Fruit fly (Drosophila melanogaster) whole organism, prepupa: ENCODE measurements around the gene CG34325.

Experiments
- Blimp-1 ChIP-seq: fragments of 200-800 bp; sonication (Bioruptor generic); optimal IDR thresholded peaks from 3 replicates; lab custom pipeline; 2017; ENCODE audit warnings: missing biosample characterization, missing genetic modification characterization, mild to moderate bottlenecking, moderate library complexity, missing genetic modification reagents
- CG10631 ChIP-seq: fragments of 200-800 bp; sonication (Bioruptor generic); optimal IDR thresholded peaks from 2 replicates; lab custom pipeline; 2016; ENCODE audit warnings: missing biosample characterization, missing genetic modification characterization
- CG10669 ChIP-seq: fragments of 200-800 bp; sonication (Bioruptor generic); optimal IDR thresholded peaks from 3 replicates; lab custom pipeline; 2018; ENCODE audit warnings: missing biosample characterization, mild to moderate bottlenecking, missing genetic modification characterization, moderate library complexity
- CG11294 ChIP-seq: fragments of 200-800 bp; sonication (Bioruptor generic); IDR thresholded peaks from 2 replicates; pipeline ENCODE4 v1.3.6; 2022; ENCODE audit warnings: missing biosample characterization, missing genetic modification characterization
- CG11902 ChIP-seq: fragments of 200-800 bp; sonication (Bioruptor generic); optimal IDR thresholded peaks from 3 replicates; lab custom pipeline; 2016; ENCODE audit warnings: missing biosample characterization, missing genetic modification characterization
- CG1621 ChIP-seq: fragments of 200-800 bp; sonication (Bioruptor generic); optimal IDR thresholded peaks from 3 replicates; lab custom pipeline; 2018; ENCODE audit warnings: missing biosample characterization, mild to moderate bottlenecking, missing genetic modification characterization
- CG3032 ChIP-seq: fragments of 200-800 bp; optimal IDR thresholded peaks from 2 replicates; lab custom pipeline; 2019; ENCODE audit warnings: missing biosample characterization, mild to moderate bottlenecking, missing genetic modification characterization, moderate library complexity
- CG31627 ChIP-seq: fragments of 200-800 bp; sonication (Bioruptor generic); optimal IDR thresholded peaks from 3 replicates; lab custom pipeline; 2016; ENCODE audit warnings: missing biosample characterization, missing genetic modification characterization
- CG32006 ChIP-seq: fragments of 200-800 bp; sonication (Bioruptor generic); optimal IDR thresholded peaks from 3 replicates; lab custom pipeline; 2017; ENCODE audit warnings: missing biosample characterization, mild to moderate bottlenecking, missing genetic modification characterization
- CG34406 ChIP-seq: fragments of 200-800 bp; sonication (Bioruptor generic); optimal IDR thresholded peaks from 3 replicates; lab custom pipeline; 2016; ENCODE audit warnings: missing biosample characterization, missing genetic modification characterization
- CG3919 ChIP-seq: fragments of 200-800 bp; sonication (Bioruptor generic); optimal IDR thresholded peaks from 3 replicates; lab custom pipeline; 2016; ENCODE audit warnings: missing biosample characterization, missing genetic modification characterization
- CG4318 ChIP-seq: fragments of 200-800 bp; sonication (Bioruptor generic); optimal IDR thresholded peaks from 3 replicates; lab custom pipeline; 2017; ENCODE audit warnings: missing biosample characterization, mild to moderate bottlenecking, missing genetic modification characterization
- CG6163 ChIP-seq: fragments of 200-800 bp; sonication (Bioruptor generic); IDR thresholded peaks from 3 replicates; pipeline ENCODE4 v1.3.6; 2022; ENCODE audit warnings: missing biosample characterization, missing genetic modification characterization
- CG6808 ChIP-seq: fragments of 200-800 bp; sonication (Bioruptor generic); optimal IDR thresholded peaks from 3 replicates; lab custom pipeline; 2017; ENCODE audit warnings: missing biosample characterization, missing genetic modification characterization, mild to moderate bottlenecking, moderate library complexity, missing genetic modification reagents
- CG6854 ChIP-seq: fragments of 200-800 bp; sonication (Bioruptor generic); optimal IDR thresholded peaks from 2 replicates; lab custom pipeline; 2017; ENCODE audit warnings: missing biosample characterization, mild to moderate bottlenecking, missing genetic modification characterization
- CG7368 ChIP-seq: fragments of 200-800 bp; sonication (Bioruptor generic); optimal IDR thresholded peaks from 3 replicates; lab custom pipeline; 2016; ENCODE audit warnings: missing biosample characterization, missing genetic modification characterization
- CG8119 ChIP-seq: fragments of 200-800 bp; sonication (Bioruptor generic); IDR thresholded peaks from 3 replicates; pipeline ENCODE4 v1.3.6; 2022; ENCODE audit warnings: missing biosample characterization, missing genetic modification characterization
- CG8319 ChIP-seq: fragments of 200-800 bp; sonication (Bioruptor generic); optimal IDR thresholded peaks from 3 replicates; lab custom pipeline; 2016; ENCODE audit warnings: missing biosample characterization, missing genetic modification characterization
- CG8632 ChIP-seq: fragments of 200-800 bp; sonication (Bioruptor generic); optimal IDR thresholded peaks from 3 replicates; lab custom pipeline; 2016; ENCODE audit warnings: missing biosample characterization, missing genetic modification characterization
- CG9139 ChIP-seq: fragments of 200-800 bp; sonication (Bioruptor generic); optimal IDR thresholded peaks from 3 replicates; lab custom pipeline; 2017; ENCODE audit warnings: missing biosample characterization, mild to moderate bottlenecking, missing genetic modification characterization
- Eip93F ChIP-seq: fragments of 200-800 bp; sonication (Bioruptor generic); optimal IDR thresholded peaks from 2 replicates; lab custom pipeline; 2016; ENCODE audit warnings: missing biosample characterization, mild to moderate bottlenecking, missing genetic modification characterization
- Ets21C ChIP-seq: fragments of 200-800 bp; sonication (Bioruptor generic); optimal IDR thresholded peaks from 3 replicates; lab custom pipeline; 2016; ENCODE audit warnings: missing biosample characterization, missing genetic modification characterization
- Ets96B ChIP-seq: fragments of 200-800 bp; optimal IDR thresholded peaks from 2 replicates; lab custom pipeline; 2019; ENCODE audit warnings: missing biosample characterization, mild to moderate bottlenecking, missing genetic modification characterization, moderate library complexity
- Gug ChIP-seq: fragments of 200-800 bp; sonication (Bioruptor generic); IDR thresholded peaks from 2 replicates; pipeline ENCODE4 v1.3.6; 2022; ENCODE audit warnings: missing biosample characterization, missing genetic modification characterization
- Hr38 ChIP-seq: sonication (Bioruptor generic); optimal IDR thresholded peaks from 2 replicates; lab custom pipeline; 2016; ENCODE audit warnings: missing biosample characterization, missing genetic modification characterization
- Hr4 ChIP-seq: fragments of 200-800 bp; sonication (Bioruptor generic); optimal IDR thresholded peaks from 3 replicates; lab custom pipeline; 2016; ENCODE audit warnings: missing biosample characterization, missing genetic modification characterization
- Met ChIP-seq: fragments of 200-800 bp; sonication (Bioruptor generic); optimal IDR thresholded peaks from 3 replicates; lab custom pipeline; 2016; ENCODE audit warnings: missing biosample characterization, missing genetic modification characterization
- OdsH ChIP-seq: fragments of 200-800 bp; sonication (Bioruptor generic); optimal IDR thresholded peaks from 3 replicates; lab custom pipeline; 2016; ENCODE audit warnings: missing biosample characterization, missing genetic modification characterization
- Sox102F ChIP-seq: fragments of 200-800 bp; sonication (Bioruptor generic); optimal IDR thresholded peaks from 2 replicates; lab custom pipeline; 2016; ENCODE audit warnings: missing biosample characterization, mild to moderate bottlenecking, missing genetic modification characterization
- Sox14 ChIP-seq: fragments of 200-800 bp; sonication (Bioruptor generic); optimal IDR thresholded peaks from 3 replicates; lab custom pipeline; 2016; ENCODE audit warnings: missing biosample characterization, missing genetic modification characterization
- cyc ChIP-seq: fragments of 200-800 bp; sonication (Bioruptor generic); optimal IDR thresholded peaks from 3 replicates; lab custom pipeline; 2016; ENCODE audit warnings: missing biosample characterization, missing genetic modification characterization
- dac ChIP-seq: fragments of 200-800 bp; sonication (Bioruptor generic); optimal IDR thresholded peaks from 2 replicates; lab custom pipeline; 2017; ENCODE audit warnings: missing biosample characterization, mild to moderate bottlenecking, missing genetic modification characterization
- dsx ChIP-seq: fragments of 200-800 bp; optimal IDR thresholded peaks from 3 replicates; lab custom pipeline; 2019; ENCODE audit warnings: missing biosample characterization, mild to moderate bottlenecking, missing genetic modification characterization, moderate library complexity; ENCODE audit not compliant: poor library complexity, severe bottlenecking
- eg ChIP-seq: fragments of 200-800 bp; sonication (Bioruptor generic); IDR thresholded peaks from 3 replicates; pipeline ENCODE4 v1.3.6; 2022; ENCODE audit warnings: missing biosample characterization, missing genetic modification characterization
- fd59A ChIP-seq: fragments of 200-800 bp; sonication (Bioruptor generic); optimal IDR thresholded peaks from 2 replicates; lab custom pipeline; 2017; ENCODE audit warnings: missing biosample characterization, mild to moderate bottlenecking, missing genetic modification characterization, missing genetic modification reagents
- fd85E ChIP-seq: fragments of 200-800 bp; sonication (Bioruptor generic); optimal IDR thresholded peaks from 3 replicates; lab custom pipeline; 2016; ENCODE audit warnings: missing biosample characterization, missing genetic modification characterization
- fkh ChIP-seq: fragments of 200-800 bp; sonication (Bioruptor generic); optimal IDR thresholded peaks from 3 replicates; lab custom pipeline; 2017; ENCODE audit warnings: missing biosample characterization, mild to moderate bottlenecking, missing genetic modification characterization, moderate library complexity
- lz ChIP-seq: fragments of 200-800 bp; sonication (Bioruptor generic); optimal IDR thresholded peaks from 3 replicates; lab custom pipeline; 2016; ENCODE audit warnings: missing biosample characterization, missing genetic modification characterization
- net ChIP-seq: fragments of 200-800 bp; sonication (Bioruptor generic); optimal IDR thresholded peaks from 3 replicates; lab custom pipeline; 2016; ENCODE audit warnings: missing biosample characterization, missing genetic modification characterization
- pdm3 ChIP-seq: fragments of 200-800 bp; sonication (Bioruptor generic); optimal IDR thresholded peaks from 3 replicates; lab custom pipeline; 2016; ENCODE audit warnings: missing biosample characterization, missing genetic modification characterization
- salr ChIP-seq, 2 experiments: fragments of 200-800 bp; sonication (Bioruptor generic); optimal IDR thresholded peaks; 3 replicates each; lab custom pipeline; 2016 to 2018; ENCODE audit warnings: missing biosample characterization in 2 of 2, missing genetic modification characterization in 2 of 2, mild to moderate bottlenecking in 1 of 2
- ss ChIP-seq, 2 experiments: fragments of 200-800 bp; sonication (Bioruptor generic); optimal IDR thresholded peaks; 2 replicates in 1 of 2; 3 replicates in 1 of 2; lab custom pipeline; 2017 to 2018; ENCODE audit warnings: mild to moderate bottlenecking in 2 of 2, missing biosample characterization in 2 of 2, missing genetic modification characterization in 2 of 2, moderate library complexity in 1 of 2
- svp ChIP-seq: fragments of 200-800 bp; sonication (Bioruptor generic); peaks from one replicate; lab custom pipeline; 2016; ENCODE audit warnings: missing biosample characterization, missing genetic modification characterization
- topi ChIP-seq: fragments of 200-800 bp; sonication (Bioruptor generic); optimal IDR thresholded peaks from 3 replicates; lab custom pipeline; 2016; ENCODE audit warnings: missing biosample characterization, missing genetic modification characterization
- vri ChIP-seq: fragments of 200-800 bp; sonication (Bioruptor generic); optimal IDR thresholded peaks from 3 replicates; lab custom pipeline; 2016; ENCODE audit warnings: missing biosample characterization, mild to moderate bottlenecking, missing genetic modification characterization

CG34325 gene

DNA sequence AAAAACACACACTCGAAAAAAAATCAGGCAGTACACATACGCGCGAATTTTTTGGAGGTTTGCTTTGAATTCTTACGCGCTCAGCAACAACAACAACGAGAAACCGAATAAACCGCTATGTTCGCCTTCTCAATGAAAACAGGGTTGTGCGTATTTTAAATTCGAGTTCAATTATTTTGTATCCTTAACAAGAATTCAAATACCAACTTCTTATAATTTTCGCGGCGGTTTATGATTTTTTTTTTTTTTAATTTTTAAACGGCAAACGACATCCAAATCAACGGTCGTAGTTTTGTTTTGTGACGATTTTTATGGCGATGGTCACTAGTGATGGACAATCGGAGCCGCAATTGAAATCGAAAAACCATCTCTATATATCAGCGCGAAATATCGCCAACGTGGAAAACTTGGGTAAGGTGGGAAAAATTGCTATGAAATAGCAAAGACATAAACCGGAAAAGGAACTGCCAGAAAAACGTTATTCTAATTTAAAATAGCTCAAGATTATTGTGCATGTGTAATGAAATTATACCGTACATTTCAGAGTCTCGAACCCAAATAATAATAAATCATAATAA lies 30.5 kb upstream of the CG34325 start, which contains the start of gene goe (continued):
- no peak for TF ChIP-seq fd59A (GFP tag; lab: Kevin White, UChicago)
- peak in 1 of 2 experiments; percentile 35 for TF ChIP-seq ss (GFP tag; optimal IDR thresholded peaks at IDR 0.05; lab: Kevin White, UChicago)
- TF ChIP-seq CG32006 (GFP tag; lab: Kevin White, UChicago): peak; percentile 15
- peak; percentile 78 for TF ChIP-seq CG6163 (GFP tag; lab: Robert Waterston, UW)
- TF ChIP-seq fkh: no peak
- no peak for TF ChIP-seq CG9139 (GFP tag; lab: Kevin White, UChicago)
- no peak for TF ChIP-seq dsx (GFP tag; lab: Kevin White, UChicago)
- no peak for TF ChIP-seq Ets96B (tag; lab: Kevin White, UChicago)

- peak; percentile 91 for TF ChIP-seq CG6854 (GFP tag; lab: Kevin White, UChicago)
- TF ChIP-seq CG8319: peak; percentile 63
- peak; percentile 83 for TF ChIP-seq CG8632 (GFP tag; lab: Kevin White, UChicago)
- TF ChIP-seq CG3032: peak; percentile 91
- peak; percentile 88 for TF ChIP-seq Sox102F (GFP tag; lab: Kevin White, UChicago)
- peak; percentile 80 for TF ChIP-seq dac (GFP tag; lab: Kevin White, UChicago)
- TF ChIP-seq Hr38 (GFP tag; lab: Kevin White, UChicago): no peak
- peak; percentile 80 for TF ChIP-seq Hr4 (GFP tag; lab: Kevin White, UChicago)
- TF ChIP-seq OdsH (GFP tag; lab: Kevin White, UChicago): peak; percentile 84
- TF ChIP-seq CG4318: peak; percentile 61
- TF ChIP-seq CG6163 (GFP tag; lab: Robert Waterston, UW): peak; percentile 86
- TF ChIP-seq CG10631: peak; percentile 81
- peak; percentile 85 for TF ChIP-seq Ets96B (tag; lab: Kevin White, UChicago)
- TF ChIP-seq fd85E (GFP tag; lab: Kevin White, UChicago): peak; percentile 62
- peak; percentile 84 for TF ChIP-seq CG3919
- TF ChIP-seq CG11902: peak; percentile 16
- peak; percentile 89 for TF ChIP-seq topi (GFP tag; lab: Kevin White, UChicago)
- TF ChIP-seq vri (GFP tag; lab: Kevin White, UChicago): peak; percentile 64
- TF ChIP-seq salr (GFP tag; optimal IDR thresholded peaks at IDR 0.05; lab: Kevin White, UChicago): peak; percentile 64 to 89
- peak; percentile 1 for TF ChIP-seq fkh
- peak; percentile 64 for TF ChIP-seq Gug (GFP tag; lab: Robert Waterston, UW)
- peak; percentile 67 for TF ChIP-seq CG7368
- TF ChIP-seq ss (GFP tag; optimal IDR thresholded peaks at IDR 0.05; lab: Kevin White, UChicago): peak; percentile 99
- peak; percentile 95 for TF ChIP-seq CG9139 (GFP tag; lab: Kevin White, UChicago)
- peak; percentile 60 for TF ChIP-seq Ets21C (GFP tag; lab: Kevin White, UChicago)
- peak; percentile 93 for TF ChIP-seq CG8119 (GFP tag; lab: Robert Waterston, UW)
- peak; percentile 92 for TF ChIP-seq Eip93F (GFP tag; lab: Kevin White, UChicago)
- TF ChIP-seq fd59A (GFP tag; lab: Kevin White, UChicago): peak; percentile 85
- TF ChIP-seq eg: peak; percentile 88
- TF ChIP-seq lz (GFP tag; lab: Kevin White, UChicago): peak; percentile 87
- TF ChIP-seq pdm3: peak; percentile 82
- TF ChIP-seq CG34406 (GFP tag; lab: Kevin White, UChicago): peak; percentile 88
- peak; percentile 90 for TF ChIP-seq svp
- TF ChIP-seq dsx (GFP tag; lab: Kevin White, UChicago): peak; percentile 88
- TF ChIP-seq Met: peak; percentile 85
- peak; percentile 91 for TF ChIP-seq CG32006 (GFP tag; lab: Kevin White, UChicago)
- peak; percentile 31; the same call in 1 of the 2 replicates for TF ChIP-seq CG11294 (GFP tag; lab: Robert Waterston, UW)
- TF ChIP-seq CG10669: peak; percentile 82
- TF ChIP-seq net (GFP tag; lab: Kevin White, UChicago): peak; percentile 91
- peak; percentile 78 for TF ChIP-seq Blimp-1 (GFP tag; lab: Kevin White, UChicago)
- TF ChIP-seq CG31627: peak; percentile 65
- peak; percentile 79 for TF ChIP-seq CG1621 (tag; lab: Kevin White, UChicago)
- peak; percentile 66 for TF ChIP-seq cyc
- peak; percentile 71 for TF ChIP-seq Sox14
- peak; percentile 96 for TF ChIP-seq CG6808 (GFP tag; lab: Kevin White, UChicago)
Observed at dm6 chrX:16750712-16751578, 29.7 kb upstream of the CG34325 start.
